In genomic region chrX:6295129-6295539, dm6 we compare ENCODE assay signal across 2 fruit fly cellular contexts.
TF ChIP-seq lines count a peak whose summit lies in the region.

Gene CG15891 (minus strand): TSS chrX:6295345.
Gene CG3815 (plus strand): TSS chrX:6295389.

TF ChIP-seq in whole organism, embryonic, 481 proteins besides CTCF, POLR2A, EP300 and RAD21 (continued from another document and continues in another):
- TF ChIP-seq Hsf (GFP tag; optimal IDR thresholded peaks at IDR 0.05; lab: Kevin White, UChicago) (peak; percentile 47), CG3407 (GFP tag; optimal IDR thresholded peaks at IDR 0.05; lab: Kevin White, UChicago) (no peak), gsb (GFP tag; IDR thresholded peaks at IDR 0.05; lab: Robert Waterston, UW) (no peak), CG32772 (GFP tag; IDR thresholded peaks at IDR 0.05; lab: Robert Waterston, UW) (no peak), da (GFP tag; optimal IDR thresholded peaks at IDR 0.05; lab: Kevin White, UChicago) (no peak), CG4360 (GFP tag; IDR thresholded peaks at IDR 0.05; lab: Robert Waterston, UW) (no peak), CG17385 (GFP tag; optimal IDR thresholded peaks at IDR 0.05; lab: Kevin White, UChicago) (no peak), MESR4 (GFP tag; optimal IDR thresholded peaks at IDR 0.05; lab: Kevin White, UChicago) (peak; percentile 53), CG15601 (tag; optimal IDR thresholded peaks at IDR 0.05; lab: Kevin White, UChicago) (no peak), CG9437 (GFP tag; optimal IDR thresholded peaks at IDR 0.05; lab: Kevin White, UChicago) (peak; percentile 80), CG14710 (tag; optimal IDR thresholded peaks at IDR 0.05; lab: Kevin White, UChicago) (peak; percentile 66), Six4 (GFP tag; optimal IDR thresholded peaks at IDR 0.05; lab: Kevin White, UChicago) (no peak), phol (tag; optimal IDR thresholded peaks at IDR 0.05; lab: Kevin White, UChicago) (peak; percentile 71), Atf6 (GFP tag; IDR thresholded peaks at IDR 0.05; lab: Robert Waterston, UW) (peak; percentile 35; the same call in 1 of the 2 replicates), ab (GFP tag; optimal IDR thresholded peaks at IDR 0.05; lab: Kevin White, UChicago) (no peak), ind (GFP tag; optimal IDR thresholded peaks at IDR 0.05; lab: Kevin White, UChicago) (peak; percentile 57), Ptx1 (GFP tag; IDR thresholded peaks at IDR 0.05; lab: Robert Waterston, UW) (peak; percentile 72), Dip2 (GFP tag; IDR thresholded peaks at IDR 0.05; lab: Robert Waterston, UW) (no peak), CG16815 (GFP tag; optimal IDR thresholded peaks at IDR 0.05; lab: Kevin White, UChicago) (peak; percentile 28), gfzf (GFP tag; optimal IDR thresholded peaks at IDR 0.05; lab: Kevin White, UChicago) (peak; percentile 64), kni (GFP tag; optimal IDR thresholded peaks at IDR 0.05; lab: Kevin White, UChicago) (no peak), Asciz (GFP tag; optimal IDR thresholded peaks at IDR 0.05; lab: Kevin White, UChicago) (no peak), CG8944 (GFP tag; optimal IDR thresholded peaks at IDR 0.05; lab: Kevin White, UChicago) (peak; percentile 23), dysf (GFP tag; IDR thresholded peaks at IDR 0.05; lab: Robert Waterston, UW) (peak; percentile 61; the same call in 2 of the 3 replicates), en (GFP tag; optimal IDR thresholded peaks at IDR 0.05; lab: Kevin White, UChicago) (no peak), Kr (GFP tag; optimal IDR thresholded peaks at IDR 0.05; lab: Kevin White, UChicago) (no peak), Doc3 (GFP tag; IDR thresholded peaks at IDR 0.05; lab: Robert Waterston, UW; ENCODE audit: partially characterized antibody) (no peak), HLH3B (GFP tag; IDR thresholded peaks at IDR 0.05; lab: Robert Waterston, UW) (peak; percentile 53; the same call in 1 of the 2 replicates), CG1529 (GFP tag; optimal IDR thresholded peaks at IDR 0.05; lab: Kevin White, UChicago) (no peak), wdn (GFP tag; IDR thresholded peaks at IDR 0.05; lab: Robert Waterston, UW) (0 out of 2 replicates have a peak, but pooled peaks have one; percentile 41), CG18262 (tag; optimal IDR thresholded peaks at IDR 0.05; lab: Kevin White, UChicago) (peak; percentile 48), ERR (GFP tag; optimal IDR thresholded peaks at IDR 0.05; lab: Kevin White, UChicago) (no peak), CG13894 (tag; optimal IDR thresholded peaks at IDR 0.05; lab: Kevin White, UChicago) (peak; percentile 57), mam (GFP tag; optimal IDR thresholded peaks at IDR 0.05; lab: Kevin White, UChicago) (peak; percentile 60), CG7839 (tag; optimal IDR thresholded peaks at IDR 0.05; lab: Kevin White, UChicago) (peak; percentile 66), CG14050 (GFP tag; IDR thresholded peaks at IDR 0.05; lab: Robert Waterston, UW) (no peak), CG12942 (GFP tag; optimal IDR thresholded peaks at IDR 0.05; lab: Kevin White, UChicago) (no peak), jing (GFP tag; optimal IDR thresholded peaks at IDR 0.05; lab: Kevin White, UChicago) (no peak), CG11723 (GFP tag; optimal IDR thresholded peaks at IDR 0.05; lab: Kevin White, UChicago) (no peak), CG31224 (GFP tag; IDR thresholded peaks at IDR 0.05; lab: Robert Waterston, UW) (peak; percentile 13; the same call in 1 of the 2 replicates), tna (GFP tag; IDR thresholded peaks at IDR 0.05; lab: Robert Waterston, UW; ENCODE audit: partially characterized antibody) (no peak), CG2712 (tag; optimal IDR thresholded peaks at IDR 0.05; lab: Kevin White, UChicago) (peak; percentile 67), CG8765 (GFP tag; IDR thresholded peaks at IDR 0.05; lab: Robert Waterston, UW) (0 out of 2 replicates have a peak, but pooled peaks have one; percentile 27), CG12299 (tag; optimal IDR thresholded peaks at IDR 0.05; lab: Kevin White, UChicago) (peak; percentile 23), CG12236 (GFP tag; optimal IDR thresholded peaks at IDR 0.05; lab: Kevin White, UChicago) (no peak), Bteb2 (GFP tag; optimal IDR thresholded peaks at IDR 0.05; lab: Kevin White, UChicago) (peak; percentile 19), CG1832 (GFP tag; optimal IDR thresholded peaks at IDR 0.05; lab: Kevin White, UChicago) (no peak), Taf1 (GFP tag; IDR thresholded peaks at IDR 0.05; lab: Robert Waterston, UW) (no peak; the same call in 1 of the 2 replicates), CG13424 (tag; optimal IDR thresholded peaks at IDR 0.05; lab: Kevin White, UChicago) (peak; percentile 70), unc-4 (GFP tag; IDR thresholded peaks at IDR 0.05; lab: Robert Waterston, UW; ENCODE audit: partially characterized antibody) (peak; percentile 59; the same call in 1 of the 2 replicates), tin (GFP tag; optimal IDR thresholded peaks at IDR 0.05; lab: Kevin White, UChicago) (peak; percentile 35), ato (GFP tag; IDR thresholded peaks at IDR 0.05; lab: Robert Waterston, UW; ENCODE audit: partially characterized antibody) (no peak), CG7556 (GFP tag; optimal IDR thresholded peaks at IDR 0.05; lab: Kevin White, UChicago) (peak; percentile 42), Ssrp (tag; optimal IDR thresholded peaks at IDR 0.05; lab: Kevin White, UChicago) (peak; percentile 5), fd102C (GFP tag; optimal IDR thresholded peaks at IDR 0.05; lab: Kevin White, UChicago) (no peak), B-H1 (GFP tag; IDR thresholded peaks at IDR 0.05; lab: Robert Waterston, UW) (no peak), crc (GFP tag; optimal IDR thresholded peaks at IDR 0.05; lab: Kevin White, UChicago) (no peak), dan (GFP tag; IDR thresholded peaks at IDR 0.05; lab: Robert Waterston, UW) (no peak), al (GFP tag; IDR thresholded peaks at IDR 0.05; lab: Robert Waterston, UW) (peak; percentile 50; the same call in 1 of the 2 replicates), CG10209 (GFP tag; optimal IDR thresholded peaks at IDR 0.05; lab: Kevin White, UChicago) (no peak), org-1 (GFP tag; optimal IDR thresholded peaks at IDR 0.05; lab: Kevin White, UChicago) (no peak), CG3163 (GFP tag; optimal IDR thresholded peaks at IDR 0.05; lab: Kevin White, UChicago) (peak; percentile 30), CG11456 (GFP tag; IDR thresholded peaks at IDR 0.05; lab: Robert Waterston, UW) (peak; percentile 39; the same call in 1 of the 3 replicates), CG10321 (GFP tag; IDR thresholded peaks at IDR 0.05; lab: Robert Waterston, UW) (no peak), CG17829 (tag; optimal IDR thresholded peaks at IDR 0.05; lab: Kevin White, UChicago) (peak; percentile 46)

TF ChIP-seq in whole organism, prepupa, 60 proteins besides CTCF, POLR2A, EP300 and RAD21 (continued from another document):
- TF ChIP-seq dsx (GFP tag; optimal IDR thresholded peaks at IDR 0.05; lab: Kevin White, UChicago; ENCODE audit: poor library complexity, severe bottlenecking) (no peak), CG4318 (GFP tag; optimal IDR thresholded peaks at IDR 0.05; lab: Kevin White, UChicago) (no peak), Eip75B (GFP tag; optimal IDR thresholded peaks at IDR 0.05; lab: Kevin White, UChicago) (no peak), CG31627 (GFP tag; optimal IDR thresholded peaks at IDR 0.05; lab: Kevin White, UChicago) (peak; percentile 59), CG10669 (GFP tag; optimal IDR thresholded peaks at IDR 0.05; lab: Kevin White, UChicago) (no peak), vri (GFP tag; optimal IDR thresholded peaks at IDR 0.05; lab: Kevin White, UChicago) (no peak), CG8119 (GFP tag; IDR thresholded peaks at IDR 0.05; lab: Robert Waterston, UW) (0 out of 3 replicates have a peak, but pooled peaks have one; percentile 33), fd59A (GFP tag; optimal IDR thresholded peaks at IDR 0.05; lab: Kevin White, UChicago) (no peak), dac (GFP tag; optimal IDR thresholded peaks at IDR 0.05; lab: Kevin White, UChicago) (no peak), Hr4 (GFP tag; optimal IDR thresholded peaks at IDR 0.05; lab: Kevin White, UChicago) (no peak), Eip78C (GFP tag; lab: Kevin White, UChicago) (no peak), fd85E (GFP tag; optimal IDR thresholded peaks at IDR 0.05; lab: Kevin White, UChicago) (no peak), OdsH (GFP tag; optimal IDR thresholded peaks at IDR 0.05; lab: Kevin White, UChicago) (no peak), CG16779 (tag; optimal IDR thresholded peaks at IDR 0.05; lab: Kevin White, UChicago) (no peak), CG1621 (tag; optimal IDR thresholded peaks at IDR 0.05; lab: Kevin White, UChicago) (peak; percentile 66), ss (GFP tag; optimal IDR thresholded peaks at IDR 0.05; lab: Kevin White, UChicago) (no peak), CG8632 (GFP tag; optimal IDR thresholded peaks at IDR 0.05; lab: Kevin White, UChicago) (no peak), CG6792 (GFP tag; optimal IDR thresholded peaks at IDR 0.05; lab: Kevin White, UChicago) (peak; percentile 17), Met (GFP tag; optimal IDR thresholded peaks at IDR 0.05; lab: Kevin White, UChicago) (no peak), Hr39 (GFP tag; optimal IDR thresholded peaks at IDR 0.05; lab: Kevin White, UChicago) (peak; percentile 56), salr (GFP tag; optimal IDR thresholded peaks at IDR 0.05; lab: Kevin White, UChicago) (no peak), achi (GFP tag; optimal IDR thresholded peaks at IDR 0.05; lab: Kevin White, UChicago) (no peak), CG11294 (GFP tag; IDR thresholded peaks at IDR 0.05; lab: Robert Waterston, UW) (peak; percentile 14; the same call in 1 of the 2 replicates), cyc (GFP tag; optimal IDR thresholded peaks at IDR 0.05; lab: Kevin White, UChicago) (peak; percentile 50)
